Fruit fly (Drosophila melanogaster) Kc167 (cell line): Measurements from ENCODE around the gene Ccp84Ac.

ENCODE experiments used
- Myc ChIP-seq: fragments of >200 bp; optimal IDR thresholded peaks from 2 replicates; lab custom pipeline; 2017; ENCODE audit warnings: missing external identifiers
- Sin3A ChIP-seq: fragments of >200 bp; optimal IDR thresholded peaks from 2 replicates; lab custom pipeline; 2018; ENCODE audit warnings: missing external identifiers
- insv ChIP-seq: fragments of >200 bp; optimal IDR thresholded peaks from 3 replicates; lab custom pipeline; 2018; ENCODE audit warnings: missing external identifiers
- psq ChIP-seq: fragments of >200 bp; optimal IDR thresholded peaks from 2 replicates; lab custom pipeline; 2017; ENCODE audit warnings: missing external identifiers
- ttk ChIP-seq: sonication (Bioruptor generic); optimal IDR thresholded peaks from 2 replicates; lab custom pipeline; 2017; ENCODE audit warnings: missing external identifiers

dm6 chr3R:6668234-6668633 is 27.8 kb downstream of the Ccp84Ac start:
- TF ChIP-seq insv: no peak
- TF ChIP-seq psq (lab: Kevin White, UChicago): no peak
- TF ChIP-seq Sin3A (lab: Kevin White, UChicago): no peak
- no peak for TF ChIP-seq ttk (lab: Kevin White, UChicago)
- TF ChIP-seq Myc (lab: Kevin White, UChicago): no peak
